Worm (Caenorhabditis elegans): ENCODE results near the gene srbc-1.

srbc-1 gene

DNA sequence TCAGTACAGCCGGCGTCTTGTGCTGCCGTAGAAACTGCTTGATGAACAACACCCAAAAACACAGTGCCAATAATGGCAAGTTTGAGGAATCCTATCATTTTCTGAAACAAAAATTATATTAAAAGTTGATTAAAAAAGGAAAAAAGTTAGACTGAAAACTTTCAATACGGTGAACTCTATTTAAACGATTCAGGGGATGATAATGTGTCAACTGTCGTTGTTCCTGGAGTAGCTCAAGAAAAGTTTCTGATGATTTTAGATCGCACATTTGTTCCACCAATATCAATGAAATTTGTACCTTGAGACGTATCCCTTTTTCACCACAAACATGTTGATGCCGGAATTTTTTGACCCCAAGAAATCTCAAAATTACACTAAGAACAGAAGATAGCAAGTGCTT is 33.8 kb downstream of the srbc-1 start, which contains the start of gene T28A11.18:
TSS of gene T28A11.18 (minus strand) at position 101 of the 400 bp plus-strand sequence.
- no peak for TF ChIP-seq lin-32 (GFP tag; optimal IDR thresholded peaks at IDR 0.05)

DNA sequence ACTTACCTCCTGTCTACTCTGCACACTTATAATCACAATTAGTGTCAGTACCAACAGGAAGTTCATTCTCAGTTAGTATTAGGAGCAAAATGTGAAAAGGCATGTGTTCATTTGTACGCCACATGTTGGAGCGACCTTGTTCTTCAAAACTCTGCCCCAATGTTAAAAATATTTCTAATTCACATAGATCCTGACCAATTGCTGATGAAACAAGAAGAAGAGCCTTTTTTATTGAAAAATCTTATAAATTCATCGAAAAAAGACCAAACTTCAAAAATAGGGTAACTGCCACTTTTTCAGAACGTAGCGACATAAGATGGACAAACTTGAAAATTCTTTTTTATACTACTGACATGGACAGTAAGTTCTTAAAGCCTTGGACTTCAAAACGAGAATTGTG is 35.6 kb downstream of the srbc-1 start, which contains the start of gene T28A11.17:
TSS of gene T28A11.17 (minus strand) at position 101 of the 400 bp plus-strand sequence.
- no peak for TF ChIP-seq nhr-76 (tag; optimal IDR thresholded peaks at IDR 0.05)
- TF ChIP-seq nhr-28 (tag; optimal IDR thresholded peaks at IDR 0.05): no peak
- TF ChIP-seq ces-1 (GFP tag; optimal IDR thresholded peaks at IDR 0.05): no peak
- no peak for TF ChIP-seq ceh-39 (tag; optimal IDR thresholded peaks at IDR 0.05)
- no peak for TF ChIP-seq lin-13 (tag; optimal IDR thresholded peaks at IDR 0.05)
- TF ChIP-seq nhr-2 (tag; optimal IDR thresholded peaks at IDR 0.05): no peak
- TF ChIP-seq mls-2 (tag; optimal IDR thresholded peaks at IDR 0.05): no peak
- TF ChIP-seq sem-2 (GFP tag; optimal IDR thresholded peaks at IDR 0.05): no peak
- TF ChIP-seq snpc-4 (tag; optimal IDR thresholded peaks at IDR 0.05): no peak
- TF ChIP-seq lsy-2 (tag; optimal IDR thresholded peaks at IDR 0.05): no peak
- TF ChIP-seq lin-32 (GFP tag; optimal IDR thresholded peaks at IDR 0.05): no peak
- TF ChIP-seq zip-8 (tag; optimal IDR thresholded peaks at IDR 0.05): no peak
- TF ChIP-seq sptf-1 (tag; optimal IDR thresholded peaks at IDR 0.05): no peak
- no peak for TF ChIP-seq ztf-11 (tag; optimal IDR thresholded peaks at IDR 0.05)
- TF ChIP-seq unc-39 (tag; optimal IDR thresholded peaks at IDR 0.05): no peak
- no peak for TF ChIP-seq ham-2 (GFP tag; optimal IDR thresholded peaks at IDR 0.05)
- no peak for TF ChIP-seq M03D4.4 (tag; optimal IDR thresholded peaks at IDR 0.05)
- no peak for TF ChIP-seq cnd-1 (tag; optimal IDR thresholded peaks at IDR 0.05)
- TF ChIP-seq mep-1 (tag; optimal IDR thresholded peaks at IDR 0.05): no peak

DNA sequence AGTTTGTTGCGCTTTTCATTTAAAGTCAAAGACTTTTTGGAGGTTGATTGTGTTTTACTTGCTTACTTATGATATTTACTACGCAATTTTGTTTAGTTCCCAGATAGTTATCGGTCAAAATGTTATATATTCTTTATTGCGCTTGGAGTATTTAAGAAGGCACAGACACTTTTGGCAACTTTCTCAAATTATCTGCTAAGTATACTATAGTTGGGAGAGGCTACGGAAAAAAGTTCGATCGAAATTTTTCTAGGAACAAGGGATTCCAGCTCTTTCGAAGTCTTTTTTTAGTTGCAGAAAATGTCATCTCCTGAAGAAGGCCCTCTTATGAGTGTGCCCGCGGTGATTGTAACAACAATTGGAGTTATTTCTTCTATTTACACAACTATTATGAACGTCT is 41.7 kb downstream of the srbc-1 start, which contains the start of gene srbc-5:
TSS of gene srbc-5 (plus strand) at position 301 of the 400 bp plus-strand sequence.
- TF ChIP-seq ces-1 (GFP tag; optimal IDR thresholded peaks at IDR 0.05): no peak
- TF ChIP-seq nhr-76 (tag; optimal IDR thresholded peaks at IDR 0.05): no peak

DNA sequence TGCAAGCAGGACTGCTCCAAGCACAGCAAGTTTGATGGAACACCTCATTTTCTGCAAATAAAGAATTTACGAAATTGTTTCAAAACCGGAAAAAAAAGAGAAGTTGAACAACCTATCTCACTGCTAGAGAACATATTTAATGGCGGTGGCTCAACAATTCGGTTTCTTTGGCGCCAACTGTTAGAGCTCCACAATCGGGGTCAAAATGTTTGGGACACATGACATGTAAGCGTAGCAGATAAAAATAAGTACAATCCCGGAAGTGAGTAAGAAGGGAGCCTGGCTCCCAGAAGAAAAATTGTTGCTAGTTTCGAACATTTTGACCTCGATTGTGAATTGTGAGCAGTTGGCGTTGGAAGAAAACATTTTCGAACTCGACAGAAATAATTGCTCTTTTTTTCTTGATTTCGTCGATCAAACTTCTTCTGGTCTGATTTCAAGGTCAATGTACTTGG is 42.6 kb downstream of the srbc-1 start, which contains the start of gene T28A11.16:
TSS of gene T28A11.16 (minus strand) at position 51 of the 455 bp plus-strand sequence.
- no peak for TF ChIP-seq elt-1 (tag; optimal IDR thresholded peaks at IDR 0.05; ENCODE audit: borderline replicate concordance, insufficient read depth)
- no peak for TF ChIP-seq unc-120 (tag; optimal IDR thresholded peaks at IDR 0.05; ENCODE audit: poor library complexity, severe bottlenecking)
- TF ChIP-seq nhr-76 (tag; optimal IDR thresholded peaks at IDR 0.05): no peak
- TF ChIP-seq ham-2 (GFP tag; optimal IDR thresholded peaks at IDR 0.05): no peak
- no peak for TF ChIP-seq nhr-28 (tag; optimal IDR thresholded peaks at IDR 0.05)
- TF ChIP-seq M03D4.4 (tag; optimal IDR thresholded peaks at IDR 0.05): no peak
- no peak for TF ChIP-seq mab-5 (tag; optimal IDR thresholded peaks at IDR 0.05)
- no peak for TF ChIP-seq elt-3 (tag; optimal IDR thresholded peaks at IDR 0.05)
- no peak for TF ChIP-seq pha-4 (tag; optimal IDR thresholded peaks at IDR 0.05)
- TF ChIP-seq unc-62 (GFP tag; optimal IDR thresholded peaks at IDR 0.05): no peak
- TF ChIP-seq lin-32 (GFP tag; optimal IDR thresholded peaks at IDR 0.05): no peak
- no peak for TF ChIP-seq mls-2 (tag; optimal IDR thresholded peaks at IDR 0.05)
- TF ChIP-seq tbx-8 (GFP tag; optimal IDR thresholded peaks at IDR 0.05): no peak

DNA sequence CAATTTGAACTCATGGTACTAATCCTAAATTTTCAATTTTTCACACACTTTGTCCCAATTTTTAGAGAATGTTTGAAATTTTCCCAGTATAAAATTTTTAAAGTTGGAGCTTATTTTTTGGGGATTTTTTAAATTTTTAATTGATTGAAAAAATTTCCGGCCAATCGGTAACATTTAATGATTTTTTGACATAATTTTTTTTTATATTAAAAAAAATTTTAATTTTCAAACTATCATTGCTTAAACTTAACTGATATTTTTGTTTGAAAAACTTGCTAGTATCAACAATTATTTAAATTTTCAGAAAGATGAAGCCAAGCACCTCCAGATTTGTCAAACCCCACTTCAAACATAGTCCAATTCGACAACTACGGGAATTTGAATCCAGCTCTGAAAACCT is 44.5 kb downstream of the srbc-1 start, which contains the start of gene T28A11.22:
TSS of gene T28A11.22 (plus strand) at position 301 of the 400 bp plus-strand sequence.
- no peak for TF ChIP-seq tbx-8 (GFP tag; optimal IDR thresholded peaks at IDR 0.05)
- no peak for TF ChIP-seq ham-2 (GFP tag; optimal IDR thresholded peaks at IDR 0.05)

DNA sequence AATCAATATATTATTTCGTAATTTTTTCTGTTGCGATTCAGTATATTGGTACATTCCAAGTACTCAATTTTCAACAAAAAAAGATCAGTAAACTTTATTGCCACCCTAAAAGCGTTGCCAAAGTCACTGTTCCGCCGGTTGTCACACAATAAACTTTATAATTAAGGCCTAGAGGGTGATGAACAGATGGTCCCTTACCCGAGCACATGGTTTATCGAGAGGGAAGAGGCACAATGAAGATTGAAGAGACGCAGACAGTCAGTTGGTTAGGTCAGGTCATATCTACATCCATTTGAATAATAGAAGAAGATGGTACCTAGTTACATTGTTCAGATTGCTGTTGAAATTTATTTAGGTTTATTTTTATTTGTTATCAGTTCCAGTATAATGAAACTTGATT is 45.0 kb downstream of the srbc-1 start:
- no peak for TF ChIP-seq nhr-12 (tag; optimal IDR thresholded peaks at IDR 0.05)
- TF ChIP-seq zip-8 (tag; optimal IDR thresholded peaks at IDR 0.05): no peak
- TF ChIP-seq ceh-83 (GFP tag; optimal IDR thresholded peaks at IDR 0.05): no peak
- peak; percentile 87 for TF ChIP-seq hlh-1 (tag; optimal IDR thresholded peaks at IDR 0.05)
- TF ChIP-seq unc-62 (GFP tag; optimal IDR thresholded peaks at IDR 0.05): no peak
- TF ChIP-seq flh-1 (GFP tag; optimal IDR thresholded peaks at IDR 0.05): no peak
- TF ChIP-seq mab-5 (tag; optimal IDR thresholded peaks at IDR 0.05): no peak
- no peak for TF ChIP-seq snpc-4 (tag; optimal IDR thresholded peaks at IDR 0.05)
- TF ChIP-seq unc-120 (tag; optimal IDR thresholded peaks at IDR 0.05; ENCODE audit: poor library complexity, severe bottlenecking): no peak
- TF ChIP-seq elt-3 (tag; optimal IDR thresholded peaks at IDR 0.05): no peak
- peak; percentile 14 for TF ChIP-seq mep-1 (tag; optimal IDR thresholded peaks at IDR 0.05)
- peak; percentile 93 for TF ChIP-seq cnd-1 (tag; optimal IDR thresholded peaks at IDR 0.05)
- peak; percentile 88 for TF ChIP-seq lin-32 (GFP tag; optimal IDR thresholded peaks at IDR 0.05)
- peak; percentile 61 for TF ChIP-seq nhr-2 (tag; optimal IDR thresholded peaks at IDR 0.05)
